Worm (Caenorhabditis elegans) whole organism, L1 larva: Measurements from ENCODE around the gene F35D11.1.

Experiments used
- C16A3.4 ChIP-seq: fragments of 150-350 bp; optimal IDR thresholded peaks from 2 replicates; lab custom pipeline; 2014; ENCODE audit warnings: missing biosample characterization, missing genetic modification characterization
- C34B4.2 ChIP-seq: sonication (generic microtip); optimal IDR thresholded peaks from 2 replicates; lab custom pipeline; 2017; ENCODE audit warnings: mild to moderate bottlenecking, missing genetic modification characterization, missing compliant biosample characterization
- F16B12.6 ChIP-seq: fragments of 150-350 bp; optimal IDR thresholded peaks from 2 replicates; lab custom pipeline; 2014; ENCODE audit warnings: missing biosample characterization, missing genetic modification characterization
- Y116A8C.19 ChIP-seq: sonication (generic microtip); optimal IDR thresholded peaks from 2 replicates; lab custom pipeline; 2016; ENCODE audit warnings: missing compliant biosample characterization, missing genetic modification characterization, borderline replicate concordance
- aha-1 ChIP-seq: fragments of 150-350 bp; optimal IDR thresholded peaks from 2 replicates; lab custom pipeline; 2014; ENCODE audit warnings: missing biosample characterization, missing genetic modification characterization
- alr-1 ChIP-seq: fragments of 200-800 bp; sonication (Bioruptor generic); optimal IDR thresholded peaks from 2 replicates; lab custom pipeline; 2018; ENCODE audit warnings: borderline replicate concordance, mild to moderate bottlenecking, missing genetic modification characterization, missing compliant biosample characterization
- ama-1 ChIP-seq: fragments of 150-350 bp; optimal IDR thresholded peaks from 2 replicates; lab custom pipeline; 2014
- blmp-1 ChIP-seq: fragments of 150-350 bp; optimal IDR thresholded peaks from 2 replicates; lab custom pipeline; 2014; ENCODE audit warnings: missing biosample characterization, missing genetic modification characterization
- ceh-82 ChIP-seq, 3 experiments: fragments of 150-350 bp in 1 of 3; sonication (generic microtip) in 2 of 3; optimal IDR thresholded peaks; 2 replicates each; lab custom pipeline; 2014 to 2017; ENCODE audit warnings: missing biosample characterization in 3 of 3, missing genetic modification characterization in 3 of 3
- ceh-88 ChIP-seq: fragments of 200-800 bp; sonication (Bioruptor generic); IDR thresholded peaks from 2 replicates; pipeline ENCODE4 v1.3.6; 2022; ENCODE audit warnings: missing genetic modification characterization, missing compliant biosample characterization
- ces-1 ChIP-seq: fragments of 150-350 bp; optimal IDR thresholded peaks from 2 replicates; lab custom pipeline; 2014; ENCODE audit warnings: missing biosample characterization, missing genetic modification reagents, missing genetic modification characterization
- dpl-1 ChIP-seq, 3 experiments: fragments of 150-350 bp in 2 of 3; sonication (generic microtip) in 1 of 3; optimal IDR thresholded peaks; 2 replicates each; lab custom pipeline; 2014 to 2017; ENCODE audit warnings: missing biosample characterization in 3 of 3, missing genetic modification characterization in 3 of 3, missing genetic modification reagents in 3 of 3
- dsc-1 ChIP-seq: sonication (generic microtip); optimal IDR thresholded peaks from 2 replicates; lab custom pipeline; 2016; ENCODE audit warnings: mild to moderate bottlenecking, missing genetic modification characterization, missing compliant biosample characterization
- efl-1 ChIP-seq, 4 experiments: fragments of 150-350 bp; optimal IDR thresholded peaks in 3 of 4; peaks in 1 of 4; 1 replicate in 1 of 4; 2 replicates in 3 of 4; lab custom pipeline; 2014; ENCODE audit warnings: missing biosample characterization in 2 of 4, missing genetic modification characterization in 2 of 4, missing genetic modification reagents in 2 of 4
- efl-3 ChIP-seq: fragments of 200-800 bp; sonication (Bioruptor generic); optimal IDR thresholded peaks from 2 replicates; lab custom pipeline; 2018; ENCODE audit warnings: mild to moderate bottlenecking, missing genetic modification characterization, missing compliant biosample characterization
- egl-13 ChIP-seq: sonication (generic microtip); optimal IDR thresholded peaks from 2 replicates; lab custom pipeline; 2016; ENCODE audit warnings: missing genotype, missing genetic modification reagents, missing genetic modification characterization, missing compliant biosample characterization
- egl-27 ChIP-seq, 2 experiments: fragments of 150-350 bp in 1 of 2; sonication (generic microtip); optimal IDR thresholded peaks; 3 replicates each; lab custom pipeline; 2017 to 2018; ENCODE audit warnings: missing biosample characterization in 2 of 2, missing genetic modification characterization in 2 of 2, missing genetic modification reagents in 2 of 2
- elt-2 ChIP-seq: sonication (generic microtip); optimal IDR thresholded peaks from 2 replicates; lab custom pipeline; 2016; ENCODE audit warnings: missing genetic modification characterization, mild to moderate bottlenecking, inconsistent platforms, missing compliant biosample characterization, missing genetic modification reagents
- fkh-10 ChIP-seq: sonication (generic microtip); optimal IDR thresholded peaks from 2 replicates; lab custom pipeline; 2017; ENCODE audit warnings: missing biosample characterization, missing genetic modification reagents, missing genetic modification characterization
- fkh-4 ChIP-seq: sonication (generic microtip); optimal IDR thresholded peaks from 2 replicates; lab custom pipeline; 2016; ENCODE audit warnings: missing compliant biosample characterization, missing genetic modification characterization, borderline replicate concordance
- fos-1 ChIP-seq: fragments of 150-350 bp; optimal IDR thresholded peaks from 2 replicates; lab custom pipeline; 2014; ENCODE audit warnings: missing biosample characterization, missing genetic modification characterization
- grh-1 ChIP-seq: fragments of 200-800 bp; sonication (Bioruptor generic); IDR thresholded peaks from 2 replicates; pipeline ENCODE4 v1.3.6; 2022; ENCODE audit warnings: missing genetic modification reagents, missing genetic modification characterization, missing compliant biosample characterization
- hlh-17 ChIP-seq: fragments of 200-800 bp; sonication (Bioruptor generic); optimal IDR thresholded peaks from 2 replicates; lab custom pipeline; 2018; ENCODE audit warnings: missing genetic modification characterization, mild to moderate bottlenecking, missing compliant biosample characterization, moderate library complexity, borderline replicate concordance
- hpl-2 ChIP-seq: fragments of 150-350 bp; optimal IDR thresholded peaks from 2 replicates; lab custom pipeline; 2014; ENCODE audit warnings: missing biosample characterization, missing genetic modification reagents, missing genetic modification characterization
- isw-1 ChIP-seq: fragments of 200-800 bp; sonication (Bioruptor generic); IDR thresholded peaks from 2 replicates; pipeline ENCODE4 v1.3.6; 2022; ENCODE audit warnings: missing genetic modification characterization, missing compliant biosample characterization
- lin-13 ChIP-seq: fragments of 150-350 bp; optimal IDR thresholded peaks from 2 replicates; lab custom pipeline; 2014; ENCODE audit warnings: missing biosample characterization, missing genetic modification reagents, missing genetic modification characterization
- lin-15B ChIP-seq: fragments of 150-350 bp; sonication (generic microtip); optimal IDR thresholded peaks from 3 replicates; lab custom pipeline; 2014; ENCODE audit warnings: missing biosample characterization, missing genetic modification characterization
- lin-35 ChIP-seq, 2 experiments: fragments of 150-350 bp; optimal IDR thresholded peaks; 2 replicates each; lab custom pipeline; 2014; ENCODE audit warnings: missing biosample characterization in 2 of 2, missing genetic modification characterization in 2 of 2, missing genetic modification reagents in 2 of 2
- lsy-2 ChIP-seq, 2 experiments: fragments of 150-350 bp; optimal IDR thresholded peaks; 2 replicates each; lab custom pipeline; 2014; ENCODE audit warnings: missing biosample characterization in 2 of 2, missing genetic modification characterization in 2 of 2
- mdl-1 ChIP-seq, 2 experiments: fragments of 150-350 bp; optimal IDR thresholded peaks; 2 replicates each; lab custom pipeline; 2014 to 2017; ENCODE audit warnings: missing biosample characterization in 2 of 2, missing genetic modification characterization in 2 of 2, inconsistent platforms in 1 of 2
- mef-2 ChIP-seq: fragments of 150-350 bp; optimal IDR thresholded peaks from 2 replicates; lab custom pipeline; 2014; ENCODE audit warnings: missing biosample characterization, missing genetic modification characterization
- nhr-11 ChIP-seq: fragments of 150-350 bp; optimal IDR thresholded peaks from 2 replicates; lab custom pipeline; 2014; ENCODE audit warnings: missing biosample characterization, missing genetic modification characterization
- nhr-19 ChIP-seq: fragments of 200-800 bp; sonication (Bioruptor generic); conservative IDR thresholded peaks from 2 replicates; pipeline ENCODE4 v1.3.6; 2022; ENCODE audit warnings: missing genetic modification characterization, missing compliant biosample characterization
- nhr-20 ChIP-seq: sonication (generic microtip); optimal IDR thresholded peaks from 2 replicates; lab custom pipeline; 2016; ENCODE audit warnings: mild to moderate bottlenecking, missing genetic modification characterization, missing compliant biosample characterization
- nhr-237 ChIP-seq: fragments of 150-350 bp; optimal IDR thresholded peaks from 2 replicates; lab custom pipeline; 2014; ENCODE audit warnings: missing biosample characterization, missing genetic modification characterization
- nhr-28 ChIP-seq: fragments of 150-350 bp; optimal IDR thresholded peaks from 2 replicates; lab custom pipeline; 2014; ENCODE audit warnings: missing biosample characterization, missing genetic modification characterization
- nhr-47 ChIP-seq: sonication (generic microtip); optimal IDR thresholded peaks from 2 replicates; lab custom pipeline; 2016; ENCODE audit warnings: mild to moderate bottlenecking, missing genetic modification characterization, moderate library complexity, missing compliant biosample characterization
- nhr-76 ChIP-seq: sonication (generic microtip); optimal IDR thresholded peaks from 2 replicates; lab custom pipeline; 2017; ENCODE audit warnings: missing biosample characterization, missing genetic modification characterization
- nhr-77 ChIP-seq: fragments of 150-350 bp; optimal IDR thresholded peaks from 2 replicates; lab custom pipeline; 2014; ENCODE audit warnings: missing biosample characterization, missing genetic modification characterization
- nhr-84 ChIP-seq: sonication (generic microtip); optimal IDR thresholded peaks from 2 replicates; lab custom pipeline; 2017; ENCODE audit warnings: missing biosample characterization, missing genetic modification characterization
- pag-3 ChIP-seq: sonication (generic microtip); optimal IDR thresholded peaks from 2 replicates; lab custom pipeline; 2017; ENCODE audit warnings: missing genetic modification characterization, mild to moderate bottlenecking, missing compliant biosample characterization, antibody characterized with exemption, borderline replicate concordance; ENCODE audit not compliant: insufficient read depth
- pqm-1 ChIP-seq: sonication (generic microtip); optimal IDR thresholded peaks from 3 replicates; lab custom pipeline; 2017; ENCODE audit warnings: missing biosample characterization, missing genetic modification characterization
- skn-1 ChIP-seq: fragments of 150-350 bp; optimal IDR thresholded peaks from 2 replicates; lab custom pipeline; 2014; ENCODE audit warnings: missing biosample characterization, missing genetic modification characterization
- snpc-4 ChIP-seq: fragments of 150-350 bp; optimal IDR thresholded peaks from 2 replicates; lab custom pipeline; 2014; ENCODE audit warnings: missing biosample characterization, missing genetic modification characterization
- sox-4 ChIP-seq: sonication (generic microtip); optimal IDR thresholded peaks from 2 replicates; lab custom pipeline; 2016; ENCODE audit warnings: missing genetic modification characterization, missing compliant biosample characterization
- sup-37 ChIP-seq: fragments of 200-800 bp; sonication (Bioruptor generic); optimal IDR thresholded peaks from 2 replicates; lab custom pipeline; 2018; ENCODE audit warnings: mild to moderate bottlenecking, missing genetic modification characterization, missing compliant biosample characterization
- tlp-1 ChIP-seq: fragments of 150-350 bp; optimal IDR thresholded peaks from 2 replicates; lab custom pipeline; 2014; ENCODE audit warnings: missing biosample characterization, missing genetic modification characterization
- unc-30 ChIP-seq: sonication (generic microtip); optimal IDR thresholded peaks from 2 replicates; lab custom pipeline; 2017; ENCODE audit warnings: missing biosample characterization, missing genetic modification characterization
- unc-86 ChIP-seq: sonication (generic microtip); optimal IDR thresholded peaks from 2 replicates; lab custom pipeline; 2016; ENCODE audit warnings: missing genetic modification characterization, missing compliant biosample characterization
- unc-98 ChIP-seq: fragments of 200-800 bp; sonication (Bioruptor generic); IDR thresholded peaks from 2 replicates; pipeline ENCODE4 v1.3.6; 2022; ENCODE audit warnings: missing genetic modification characterization, missing compliant biosample characterization
- ztf-11 ChIP-seq, 2 experiments: sonication (generic microtip); optimal IDR thresholded peaks; 2 replicates each; lab custom pipeline; 2016 to 2017; ENCODE audit warnings: missing genetic modification characterization in 2 of 2, missing biosample characterization in 1 of 2, missing compliant biosample characterization in 1 of 2
- ztf-4 ChIP-seq: fragments of 150-350 bp; optimal IDR thresholded peaks from 2 replicates; lab custom pipeline; 2014; ENCODE audit warnings: missing biosample characterization, missing genetic modification characterization

F35D11.1 gene

DNA sequence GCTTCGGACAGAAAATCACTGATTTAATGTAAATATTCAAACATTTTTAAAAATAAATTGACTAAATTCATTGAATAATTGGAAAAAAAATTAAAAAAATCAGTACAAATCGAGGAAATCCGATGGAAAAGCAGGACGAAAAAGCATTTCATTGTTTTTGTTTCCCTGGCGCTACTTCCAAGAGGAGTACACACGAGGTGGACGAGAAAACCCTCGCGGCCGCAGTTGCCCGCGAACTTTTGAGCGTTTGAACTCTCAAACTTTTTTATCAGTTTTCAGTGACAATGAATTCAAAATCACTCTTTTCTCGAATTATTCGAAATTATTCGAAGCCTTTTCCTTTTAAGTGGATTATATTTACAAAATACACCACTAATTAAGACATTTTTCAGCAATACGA lies 23.7 kb upstream of the F35D11.1 start, which contains the start of gene F35D11.4 (continued):
- TF ChIP-seq grh-1 (GFP tag; lab: Robert Waterston, UW) (peak; percentile 66), mef-2 (tag; lab: Kevin White, UChicago) (no peak), nhr-11 (no peak), ces-1 (GFP tag; lab: Kevin White, UChicago) (no peak), unc-86 (tag; lab: Kevin White, UChicago) (peak; percentile 62), pag-3 (no peak), nhr-237 (no peak), hlh-17 (GFP tag; lab: Kevin White, UChicago) (no peak), F16B12.6 (tag; lab: Kevin White, UChicago) (peak; percentile 42), fkh-10 (GFP tag; lab: Kevin White, UChicago) (peak; percentile 35), ceh-82 (tag; optimal IDR thresholded peaks at IDR 0.05; lab: Kevin White, UChicago) (peak; percentile 33 to 74 (median 63)), nhr-84 (tag; lab: Kevin White, UChicago) (no peak), snpc-4 (tag; lab: Kevin White, UChicago) (peak; percentile 7), hpl-2 (GFP tag; lab: Kevin White, UChicago) (no peak), aha-1 (tag; lab: Kevin White, UChicago) (no peak), unc-98 (GFP tag; lab: Robert Waterston, UW) (peak; percentile 66), skn-1 (peak; percentile 5), ama-1 (lab: Kevin White, UChicago) (no peak), lin-13 (GFP tag; lab: Kevin White, UChicago) (peak; percentile 65), C16A3.4 (tag; lab: Kevin White, UChicago) (peak; percentile 60), mdl-1 (tag; optimal IDR thresholded peaks at IDR 0.05; lab: Kevin White, UChicago) (peak in 1 of 2 experiments; percentile 67), lin-15B (tag; lab: Kevin White, UChicago) (peak; percentile 73), fos-1 (tag; lab: Kevin White, UChicago) (no peak), lsy-2 (tag; optimal IDR thresholded peaks at IDR 0.05; lab: Kevin White, UChicago) (peak; percentile 77 to 85), nhr-47 (peak; percentile 89), nhr-20 (tag; lab: Kevin White, UChicago) (peak; percentile 89), nhr-76 (no peak), ztf-4 (tag; lab: Kevin White, UChicago) (peak; percentile 16), ceh-88 (peak; percentile 39; the same call in 1 of the 2 replicates), dpl-1 (GFP tag; optimal IDR thresholded peaks at IDR 0.05; lab: Kevin White, UChicago) (peak; percentile 89 to 94 (median 93)), nhr-19 (GFP tag; lab: Robert Waterston, UW) (peak; percentile 84), isw-1 (GFP tag; lab: Robert Waterston, UW) (peak; percentile 65; the same call in 1 of the 2 replicates), dsc-1 (tag; lab: Kevin White, UChicago) (peak; percentile 84), ztf-11 (tag; optimal IDR thresholded peaks at IDR 0.05; lab: Kevin White, UChicago) (peak in 1 of 2 experiments; percentile 89), sox-4 (tag; lab: Kevin White, UChicago) (peak; percentile 88), fkh-4 (peak; percentile 77), egl-13 (peak; percentile 79), Y116A8C.19 (peak; percentile 49), sup-37 (GFP tag; lab: Kevin White, UChicago) (peak; percentile 62), tlp-1 (no peak), egl-27 (tag; optimal IDR thresholded peaks at IDR 0.05; lab: Kevin White, UChicago) (no peak), pqm-1 (tag; lab: Kevin White, UChicago) (no peak), alr-1 (tag; lab: Kevin White, UChicago) (no peak), nhr-77 (peak; percentile 34), nhr-28 (tag; lab: Kevin White, UChicago) (no peak), lin-35 (GFP tag; optimal IDR thresholded peaks at IDR 0.05; lab: Kevin White, UChicago) (peak; percentile 89 to 93), elt-2 (peak; percentile 90), efl-1 (optimal IDR thresholded peaks at IDR 0.05; lab: Kevin White, UChicago) (peak; percentile 94), efl-1 (GFP tag; optimal IDR thresholded peaks at IDR 0.05 in 1 of 2; lab: Kevin White, UChicago) (peak; percentile 91 to 99), C34B4.2 (tag; lab: Kevin White, UChicago) (no peak), unc-30 (no peak), efl-3 (GFP tag; lab: Kevin White, UChicago) (no peak), blmp-1 (tag; lab: Kevin White, UChicago) (peak; percentile 61)
